Worm (Caenorhabditis elegans): ENCODE measurements around the gene R02F11.2.

Gene R02F11.2

DNA sequence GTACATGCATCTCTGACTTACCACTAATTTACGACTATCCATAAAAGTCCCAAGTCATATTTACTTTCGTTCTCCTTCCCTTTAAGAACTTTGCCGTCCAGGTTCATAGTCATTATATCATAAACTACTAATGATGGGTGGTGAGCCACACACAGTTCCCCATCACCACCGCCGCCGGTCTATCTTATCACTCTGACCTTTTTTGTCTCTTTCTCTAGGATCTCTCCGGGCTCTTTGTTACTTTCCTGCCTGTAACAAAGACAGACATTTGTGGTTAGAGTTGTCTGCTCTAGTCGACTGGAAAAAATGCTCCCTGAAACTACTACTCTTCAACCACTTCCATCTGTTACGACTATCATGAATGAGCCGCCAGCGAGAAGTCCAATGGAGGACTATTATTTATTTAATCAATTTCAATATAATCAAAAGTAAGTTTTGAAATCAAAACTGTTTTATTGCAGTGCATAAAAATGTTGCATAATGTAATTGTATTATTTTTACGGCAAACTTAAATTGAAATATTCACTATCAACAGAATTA, 23.9 kb upstream of the R02F11.2 start, which contains the start of gene elt-7 (continued):
- TF ChIP-seq ctbp-1 (GFP tag; IDR thresholded peaks at IDR 0.05) (no peak), lsy-2 (tag; optimal IDR thresholded peaks at IDR 0.05) (no peak), tra-1 (GFP tag; IDR thresholded peaks at IDR 0.05) (no peak), aha-1 (tag) (peak; percentile 92), madf-9 (GFP tag; conservative IDR thresholded peaks at IDR 0.05) (no peak), ceh-44 (GFP tag; IDR thresholded peaks at IDR 0.05) (no peak), pqm-1 (tag; optimal IDR thresholded peaks at IDR 0.05) (peak; percentile 81), lin-29 (GFP tag; IDR thresholded peaks at IDR 0.05) (no peak), mes-2 (tag; optimal IDR thresholded peaks at IDR 0.05; ENCODE audit: poor library complexity, severe bottlenecking) (no peak), php-3 (GFP tag; IDR thresholded peaks at IDR 0.05) (0 out of 2 replicates have a peak, but pooled peaks have one; percentile 11), jun-1 (tag; optimal IDR thresholded peaks at IDR 0.05) (no peak), lin-38 (GFP tag; IDR thresholded peaks at IDR 0.05) (no peak), hlh-11 (tag; optimal IDR thresholded peaks at IDR 0.05) (peak; percentile 40), snpc-1.2 (GFP tag; IDR thresholded peaks at IDR 0.05) (no peak), F49E8.2 (tag; optimal IDR thresholded peaks at IDR 0.05; ENCODE audit: borderline replicate concordance) (no peak), lir-3 (tag; optimal IDR thresholded peaks at IDR 0.05) (no peak), F44E2.7 (GFP tag; IDR thresholded peaks at IDR 0.05) (no peak)

DNA sequence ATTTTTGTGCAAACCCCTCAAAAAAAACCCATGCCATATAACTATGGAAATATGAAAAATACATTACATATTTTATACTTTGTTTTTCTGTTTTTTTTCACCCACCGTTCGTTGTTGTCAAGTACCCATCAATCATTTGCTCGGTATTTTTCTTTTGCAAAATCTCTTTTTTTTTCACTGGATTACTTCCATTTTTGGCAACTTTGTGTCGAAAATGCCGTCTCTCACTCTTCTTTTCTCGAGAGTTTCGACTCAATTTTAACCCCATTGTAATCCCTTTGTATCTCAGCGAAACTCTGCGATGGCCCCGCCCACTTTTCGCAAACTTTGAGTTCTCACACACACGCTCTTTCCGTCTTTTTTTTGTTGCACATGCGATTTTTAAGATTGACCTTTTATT, 19.3 kb upstream of the R02F11.2 start:
- TF ChIP-seq nhr-76 (tag; optimal IDR thresholded peaks at IDR 0.05) (no peak), tag-97 (GFP tag; IDR thresholded peaks at IDR 0.05) (no peak), unc-62 (GFP tag; optimal IDR thresholded peaks at IDR 0.05 in 1 of 2) (peak in 1 of 2 experiments; percentile 68), unc-62 (tag; optimal IDR thresholded peaks at IDR 0.05) (no peak), F44E2.7 (GFP tag; IDR thresholded peaks at IDR 0.05) (no peak), daf-19 (GFP tag; conservative IDR thresholded peaks at IDR 0.05) (no peak), nhr-41 (GFP tag; IDR thresholded peaks at IDR 0.05) (no peak), ceh-20 (GFP tag; IDR thresholded peaks at IDR 0.05) (0 out of 2 replicates have a peak, but pooled peaks have one; percentile 32)

DNA sequence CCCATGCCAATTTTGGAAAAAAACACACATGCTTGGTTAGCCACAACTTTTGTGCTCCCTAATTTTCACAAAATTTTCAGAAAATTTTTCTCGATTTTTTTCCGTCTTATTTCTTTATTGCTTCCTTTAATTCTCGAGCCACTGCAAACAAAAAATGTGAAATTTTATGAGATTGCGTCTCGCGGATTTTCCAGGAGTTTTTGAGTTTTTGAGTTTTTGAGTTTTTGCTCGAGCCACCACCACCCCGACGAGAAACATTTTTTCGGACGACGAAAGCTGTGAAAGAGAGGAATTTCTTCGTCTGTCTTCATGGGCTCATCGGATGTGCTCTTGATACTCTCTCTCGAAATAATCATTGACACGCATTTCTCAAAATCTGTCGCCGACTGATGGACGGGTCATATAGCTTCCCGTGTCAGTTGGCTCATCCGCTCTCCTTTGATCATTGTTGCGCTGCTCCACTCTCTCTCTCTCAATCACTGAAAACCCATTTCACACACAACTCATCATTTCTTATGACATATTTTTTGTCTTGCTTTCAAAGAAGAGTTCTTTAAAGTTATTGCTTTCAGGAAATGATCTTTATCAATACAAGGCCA, 16.9 kb upstream of the R02F11.2 start, which contains the start of gene C18G1.1:
TSS of gene C18G1.1 (plus strand) at position 573 of the 599 bp plus-strand sequence.
- TF ChIP-seq F10B5.3 (tag; optimal IDR thresholded peaks at IDR 0.05): no peak
- TF ChIP-seq dmd-8 (GFP tag; IDR thresholded peaks at IDR 0.05): no peak
- TF ChIP-seq unc-62 (GFP tag; optimal IDR thresholded peaks at IDR 0.05 in 1 of 2): peak in 1 of 2 experiments; percentile 94
- no peak for TF ChIP-seq unc-62 (tag; optimal IDR thresholded peaks at IDR 0.05)
- no peak for TF ChIP-seq nhr-25 (tag; optimal IDR thresholded peaks at IDR 0.05; ENCODE audit: borderline replicate concordance, insufficient read depth)
- TF ChIP-seq egl-27 (tag; optimal IDR thresholded peaks at IDR 0.05): no peak

DNA sequence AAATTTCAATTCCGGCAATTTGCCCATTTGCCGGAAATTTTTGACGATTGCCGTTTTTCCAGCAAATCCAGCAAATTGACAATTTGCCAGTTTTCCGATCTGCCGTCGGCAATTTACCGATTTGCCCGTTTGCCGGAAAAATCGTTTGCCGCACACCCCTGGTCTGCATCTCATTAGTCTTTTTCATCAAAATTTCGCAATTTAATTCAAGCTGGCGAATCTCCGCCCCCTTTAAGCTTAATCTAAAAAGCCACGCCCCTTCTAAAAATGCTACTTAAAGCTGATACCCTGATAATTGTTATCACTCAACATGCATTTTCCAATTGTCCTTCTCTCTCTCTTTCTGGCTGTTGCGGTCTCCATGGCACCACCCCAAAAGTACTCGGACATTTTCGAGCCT, 11.1 kb upstream of the R02F11.2 start, which contains the start of gene Y60C6A.1:
TSS of gene Y60C6A.1 (plus strand) at position 301 of the 400 bp plus-strand sequence.
- TF ChIP-seq nhr-111 (GFP tag; optimal IDR thresholded peaks at IDR 0.05) (no peak), ceh-32 (tag; optimal IDR thresholded peaks at IDR 0.05; ENCODE audit: poor library complexity) (no peak), aha-1 (tag) (peak; percentile 59), ceh-82 (tag; optimal IDR thresholded peaks at IDR 0.05) (no peak)

DNA sequence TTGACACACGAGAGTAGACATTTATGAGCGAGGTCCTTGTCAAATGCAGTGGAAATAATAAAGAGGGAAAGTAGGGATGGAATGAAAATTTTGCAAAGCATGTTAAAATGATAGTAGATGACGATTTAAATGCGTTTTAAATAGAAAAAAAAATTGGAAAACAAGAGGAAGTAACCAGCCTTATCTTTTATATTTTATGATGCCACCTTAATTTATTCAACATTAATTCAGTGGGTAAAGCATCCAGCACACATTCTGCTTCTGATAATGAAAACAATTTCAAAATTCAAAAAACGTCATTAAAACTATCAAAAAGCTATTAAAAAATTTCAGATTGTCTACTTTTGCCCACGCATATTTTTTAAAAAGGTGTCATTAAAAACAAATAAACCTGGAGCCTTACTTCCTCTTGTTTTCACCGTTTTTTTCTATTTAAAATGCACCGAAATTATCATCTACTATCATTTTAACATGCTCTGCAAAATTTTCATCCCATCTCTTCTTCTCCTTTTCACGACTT, 9.0 kb upstream of the R02F11.2 start, which contains the start of the genes Y60C6A.2 and Y60C6A.3:
TSS of gene Y60C6A.2 (minus strand) at position 101 of the 520 bp plus-strand sequence.
TSS of gene Y60C6A.3 (plus strand) at position 470 of the 520 bp plus-strand sequence.
- no peak for TF ChIP-seq madf-5 (GFP tag; IDR thresholded peaks at IDR 0.05)
- TF ChIP-seq attf-4 (tag; optimal IDR thresholded peaks at IDR 0.05): no peak
- TF ChIP-seq zip-11 (GFP tag; IDR thresholded peaks at IDR 0.05): no peak
- TF ChIP-seq F10B5.3 (tag; optimal IDR thresholded peaks at IDR 0.05): no peak
- peak; percentile 44 for TF ChIP-seq aha-1 (tag)

Data from whole organism, L4 larva.